Worm (Caenorhabditis elegans): ENCODE measurements around the gene lin-26.

- TF ChIP-seq him-1 (tag; optimal IDR thresholded peaks at IDR 0.05) (no peak), dao-5 (tag; optimal IDR thresholded peaks at IDR 0.05) (no peak)
Observed at ce11 chrII:7675752-7676151, 6.2 kb upstream of the lin-26 start.
